Fruit fly (Drosophila melanogaster): ENCODE results near the gene Usp1.

dm6 chr3R:29279557-29280203, 50.7 kb downstream of the Usp1 start:
- TF ChIP-seq psq (optimal IDR thresholded peaks at IDR 0.05): no peak
- no peak for TF ChIP-seq Myc (optimal IDR thresholded peaks at IDR 0.05)
- no peak for TF ChIP-seq insv (optimal IDR thresholded peaks at IDR 0.05)
- no peak for TF ChIP-seq Sin3A (optimal IDR thresholded peaks at IDR 0.05)
- TF ChIP-seq h (optimal IDR thresholded peaks at IDR 0.05): no peak
- no peak for TF ChIP-seq ttk (optimal IDR thresholded peaks at IDR 0.05)

Measured in Kc167 (cell line).